Worm (Caenorhabditis elegans) whole organism, L2 larva: ENCODE results near the gene F22E5.9.

ENCODE experiments used
- C34F6.9 ChIP-seq: fragments of 150-350 bp; optimal IDR thresholded peaks from 2 replicates; lab custom pipeline; 2014; ENCODE audit warnings: missing biosample characterization, missing genetic modification characterization
- R02D3.7 ChIP-seq: fragments of 150-350 bp; optimal IDR thresholded peaks from 2 replicates; lab custom pipeline; 2014; ENCODE audit warnings: missing biosample characterization, missing genetic modification characterization
- Y55F3AM.14 ChIP-seq: fragments of 200-800 bp; sonication (Bioruptor generic); optimal IDR thresholded peaks from 2 replicates; lab custom pipeline; 2018; ENCODE audit warnings: mild to moderate bottlenecking, missing genetic modification characterization, missing compliant biosample characterization
- ZK546.5 ChIP-seq: sonication (generic microtip); optimal IDR thresholded peaks from 2 replicates; lab custom pipeline; 2017; ENCODE audit warnings: missing biosample characterization, missing genetic modification characterization
- alr-1 ChIP-seq: fragments of 150-350 bp; optimal IDR thresholded peaks from 2 replicates; lab custom pipeline; 2014; ENCODE audit warnings: missing biosample characterization, missing genetic modification characterization
- aly-2 ChIP-seq: fragments of 150-350 bp; optimal IDR thresholded peaks from 2 replicates; lab custom pipeline; 2014; ENCODE audit warnings: missing biosample characterization, missing genetic modification characterization
- ceh-82 ChIP-seq: fragments of 150-350 bp; optimal IDR thresholded peaks from 2 replicates; lab custom pipeline; 2014; ENCODE audit warnings: missing biosample characterization, missing genetic modification characterization
- crh-2 ChIP-seq: sonication (generic microtip); optimal IDR thresholded peaks from 2 replicates; lab custom pipeline; 2017; ENCODE audit warnings: missing biosample characterization, missing genetic modification characterization
- dmd-4 ChIP-seq: sonication (generic microtip); optimal IDR thresholded peaks from 2 replicates; lab custom pipeline; 2017; ENCODE audit warnings: missing biosample characterization, missing genetic modification characterization
- egl-27 ChIP-seq: sonication (generic microtip); optimal IDR thresholded peaks from 3 replicates; lab custom pipeline; 2017; ENCODE audit warnings: missing biosample characterization, missing genetic modification reagents, missing genetic modification characterization
- elt-1 ChIP-seq: fragments of 150-350 bp; optimal IDR thresholded peaks from 2 replicates; lab custom pipeline; 2014; ENCODE audit warnings: missing biosample characterization, missing genetic modification characterization
- elt-3 ChIP-seq: sonication (generic microtip); optimal IDR thresholded peaks from 2 replicates; lab custom pipeline; 2017; ENCODE audit warnings: missing biosample characterization, missing genetic modification characterization
- fos-1 ChIP-seq: fragments of 150-350 bp; optimal IDR thresholded peaks from 2 replicates; lab custom pipeline; 2014; ENCODE audit warnings: missing biosample characterization, missing genetic modification characterization
- lsy-2 ChIP-seq, 2 experiments: fragments of 150-350 bp in 1 of 2; sonication (generic microtip) in 1 of 2; optimal IDR thresholded peaks; 2 replicates each; lab custom pipeline; 2014 to 2017; ENCODE audit warnings: missing biosample characterization in 2 of 2, missing genetic modification characterization in 2 of 2
- mab-5 ChIP-seq: fragments of 150-350 bp; optimal IDR thresholded peaks from 2 replicates; lab custom pipeline; 2014; ENCODE audit warnings: missing biosample characterization, missing genetic modification characterization
- mbf-1 ChIP-seq: sonication (generic microtip); optimal IDR thresholded peaks from 2 replicates; lab custom pipeline; 2017; ENCODE audit warnings: missing biosample characterization, missing genetic modification characterization
- mdl-1 ChIP-seq, 2 experiments: fragments of 150-350 bp in 1 of 2; sonication (generic microtip) in 1 of 2; optimal IDR thresholded peaks; 2 replicates each; lab custom pipeline; 2017; ENCODE audit warnings: missing biosample characterization in 2 of 2, missing genetic modification characterization in 2 of 2
- nhr-10 ChIP-seq: sonication (generic microtip); optimal IDR thresholded peaks from 2 replicates; lab custom pipeline; 2017; ENCODE audit warnings: missing biosample characterization, missing genetic modification characterization
- nhr-11 ChIP-seq: fragments of 150-350 bp; optimal IDR thresholded peaks from 2 replicates; lab custom pipeline; 2014; ENCODE audit warnings: missing biosample characterization, missing genetic modification characterization
- nhr-12 ChIP-seq: fragments of 150-350 bp; optimal IDR thresholded peaks from 2 replicates; lab custom pipeline; 2014; ENCODE audit warnings: missing biosample characterization, missing genetic modification characterization
- nhr-237 ChIP-seq: fragments of 150-350 bp; optimal IDR thresholded peaks from 2 replicates; lab custom pipeline; 2014; ENCODE audit warnings: missing biosample characterization, missing genetic modification characterization
- nhr-25 ChIP-seq: fragments of 150-350 bp; sonication (generic microtip); optimal IDR thresholded peaks from 3 replicates; lab custom pipeline; 2014; ENCODE audit warnings: missing biosample characterization, missing genetic modification characterization
- nhr-6 ChIP-seq: fragments of 150-350 bp; optimal IDR thresholded peaks from 2 replicates; lab custom pipeline; 2014; ENCODE audit warnings: missing biosample characterization, missing genetic modification characterization
- nhr-77 ChIP-seq: fragments of 150-350 bp; optimal IDR thresholded peaks from 2 replicates; lab custom pipeline; 2014; ENCODE audit warnings: missing biosample characterization, missing genetic modification characterization
- peb-1 ChIP-seq: fragments of 150-350 bp; optimal IDR thresholded peaks from 2 replicates; lab custom pipeline; 2014; ENCODE audit warnings: missing biosample characterization, missing genetic modification characterization
- skn-1 ChIP-seq: sonication (generic microtip); optimal IDR thresholded peaks from 2 replicates; lab custom pipeline; 2017; ENCODE audit warnings: missing biosample characterization, missing genetic modification characterization
- sma-3 ChIP-seq: sonication (generic microtip); optimal IDR thresholded peaks from 2 replicates; lab custom pipeline; 2016; ENCODE audit warnings: missing genetic modification reagents, missing genetic modification characterization, missing compliant biosample characterization
- sma-9 ChIP-seq, 2 experiments: fragments of 150-350 bp in 1 of 2; sonication (generic microtip) in 1 of 2; optimal IDR thresholded peaks; 2 replicates each; lab custom pipeline; 2014 to 2016; ENCODE audit warnings: missing genetic modification characterization in 2 of 2, mild to moderate bottlenecking in 1 of 2, missing biosample characterization in 1 of 2, missing compliant biosample characterization in 1 of 2, missing genetic modification reagents in 1 of 2, moderate library complexity in 1 of 2
- snpc-4 ChIP-seq: fragments of 150-350 bp; optimal IDR thresholded peaks from 2 replicates; lab custom pipeline; 2014; ENCODE audit warnings: missing biosample characterization, missing genetic modification characterization
- unc-55 ChIP-seq: fragments of 150-350 bp; sonication (generic microtip); optimal IDR thresholded peaks from 3 replicates; lab custom pipeline; 2014; ENCODE audit warnings: missing biosample characterization, missing genetic modification reagents, missing genetic modification characterization
- unc-62 ChIP-seq: fragments of 150-350 bp; optimal IDR thresholded peaks from 2 replicates; lab custom pipeline; 2014; ENCODE audit warnings: missing biosample characterization, missing genetic modification reagents, missing genetic modification characterization
- zag-1 ChIP-seq: fragments of 150-350 bp; optimal IDR thresholded peaks from 2 replicates; lab custom pipeline; 2014; ENCODE audit warnings: missing biosample characterization, missing genetic modification characterization
- ztf-1 ChIP-seq: fragments of 200-800 bp; sonication (Bioruptor generic); conservative IDR thresholded peaks from 2 replicates; pipeline ENCODE4 v1.3.6; 2022; ENCODE audit warnings: missing genetic modification characterization, missing compliant biosample characterization
- ztf-11 ChIP-seq: sonication (generic microtip); optimal IDR thresholded peaks from 2 replicates; lab custom pipeline; 2017; ENCODE audit warnings: missing biosample characterization, missing genetic modification characterization
- ztf-4 ChIP-seq: fragments of 150-350 bp; optimal IDR thresholded peaks from 2 replicates; lab custom pipeline; 2014; ENCODE audit warnings: missing biosample characterization, missing genetic modification characterization

The F22E5.9 gene

ce11 chrII:2627154-2627799, 10.9 kb upstream of the F22E5.9 start, which contains the start of gene sri-71:
TSS of gene sri-71 (plus strand) at chrII:2627749.
- TF ChIP-seq nhr-11 (no peak), nhr-6 (tag; lab: Kevin White, UChicago) (no peak), sma-9 (GFP tag; optimal IDR thresholded peaks at IDR 0.05; lab: Kevin White, UChicago) (no peak), sma-9 (tag; optimal IDR thresholded peaks at IDR 0.05; lab: Kevin White, UChicago) (no peak), nhr-77 (tag; lab: Kevin White, UChicago) (no peak), zag-1 (tag; lab: Kevin White, UChicago) (no peak), egl-27 (tag; lab: Kevin White, UChicago) (no peak), peb-1 (tag; lab: Kevin White, UChicago) (no peak), dmd-4 (no peak), ztf-4 (tag; lab: Kevin White, UChicago) (no peak), nhr-10 (tag; lab: Kevin White, UChicago) (no peak)

ce11 chrII:2628401-2628800, 9.8 kb upstream of the F22E5.9 start:
- TF ChIP-seq elt-3 (tag; lab: Kevin White, UChicago) (no peak), elt-1 (tag; lab: Kevin White, UChicago) (no peak), unc-62 (GFP tag; lab: Kevin White, UChicago) (no peak), skn-1 (tag; lab: Kevin White, UChicago) (no peak)

ce11 chrII:2629270-2629669, 8.9 kb upstream of the F22E5.9 start, which contains the start of gene sri-37:
TSS of gene sri-37 (plus strand) at chrII:2629570.
- TF ChIP-seq nhr-25 (tag; lab: Kevin White, UChicago) (no peak), mab-5 (tag; lab: Kevin White, UChicago) (no peak), ceh-82 (tag; lab: Kevin White, UChicago) (no peak), nhr-12 (tag; lab: Kevin White, UChicago) (no peak), skn-1 (tag; lab: Kevin White, UChicago) (no peak), elt-1 (tag; lab: Kevin White, UChicago) (no peak), dmd-4 (no peak), nhr-237 (tag; lab: Kevin White, UChicago) (no peak), egl-27 (tag; lab: Kevin White, UChicago) (no peak), snpc-4 (tag; lab: Kevin White, UChicago) (no peak), crh-2 (tag; lab: Kevin White, UChicago) (no peak), alr-1 (tag; lab: Kevin White, UChicago) (no peak), aly-2 (tag; lab: Kevin White, UChicago) (no peak), nhr-11 (no peak), mdl-1 (tag; optimal IDR thresholded peaks at IDR 0.05; lab: Kevin White, UChicago) (no peak)

ce11 chrII:2631169-2631568, 7.0 kb upstream of the F22E5.9 start, which contains the start of gene D2062.1:
TSS of gene D2062.1 (plus strand) at chrII:2631469.
- no peak for TF ChIP-seq unc-55 (GFP tag; lab: Kevin White, UChicago)
- TF ChIP-seq alr-1 (tag; lab: Kevin White, UChicago): no peak
- TF ChIP-seq Y55F3AM.14 (GFP tag; lab: Kevin White, UChicago): no peak
- no peak for TF ChIP-seq ztf-1 (GFP tag; lab: Robert Waterston, UW)
- TF ChIP-seq ceh-82 (tag; lab: Kevin White, UChicago): no peak
- no peak for TF ChIP-seq fos-1 (tag; lab: Kevin White, UChicago)
- no peak for TF ChIP-seq nhr-237 (tag; lab: Kevin White, UChicago)
- no peak for TF ChIP-seq ztf-4 (tag; lab: Kevin White, UChicago)
- no peak for TF ChIP-seq ztf-11
- no peak for TF ChIP-seq zag-1 (tag; lab: Kevin White, UChicago)
- TF ChIP-seq lsy-2 (tag; optimal IDR thresholded peaks at IDR 0.05; lab: Kevin White, UChicago): no peak
- no peak for TF ChIP-seq sma-3 (GFP tag; lab: Kevin White, UChicago)
- TF ChIP-seq, all 48 proteins: peak for 0

- TF ChIP-seq unc-55 (GFP tag; lab: Kevin White, UChicago) (no peak), C34F6.9 (no peak), R02D3.7 (tag; lab: Kevin White, UChicago) (no peak), ZK546.5 (tag; lab: Kevin White, UChicago) (no peak), mbf-1 (tag; lab: Kevin White, UChicago) (no peak), nhr-10 (tag; lab: Kevin White, UChicago) (no peak), fos-1 (tag; lab: Kevin White, UChicago) (no peak)
Observed at ce11 chrII:2637359-2637758, 829 bp upstream of the F22E5.9 start, which contains the start of gene F22E5.21. TSS of gene F22E5.21 (minus strand) at chrII:2637459.
